Worm (Caenorhabditis elegans) whole organism, early embryonic: ENCODE measurements around the gene Y7A5A.1.

Experiments used
- B0310.2 ChIP-seq: sonication (generic microtip); optimal IDR thresholded peaks from 2 replicates; lab custom pipeline; 2016; ENCODE audit warnings: mild to moderate bottlenecking, missing genetic modification characterization, missing compliant biosample characterization
- ama-1 ChIP-seq: fragments of 150-350 bp; optimal IDR thresholded peaks from 2 replicates; lab custom pipeline; 2014
- ceh-13 ChIP-seq: fragments of 200-800 bp; sonication (Bioruptor generic); optimal IDR thresholded peaks from 2 replicates; lab custom pipeline; 2018; ENCODE audit warnings: mild to moderate bottlenecking, missing genetic modification characterization, missing compliant biosample characterization
- ceh-36 ChIP-seq: sonication (generic microtip); optimal IDR thresholded peaks from 2 replicates; lab custom pipeline; 2016; ENCODE audit warnings: missing genetic modification characterization, inconsistent platforms, missing compliant biosample characterization
- ets-7 ChIP-seq: sonication (generic microtip); optimal IDR thresholded peaks from 2 replicates; lab custom pipeline; 2016; ENCODE audit warnings: missing genotype, missing genetic modification characterization, missing compliant biosample characterization
- flt-1 ChIP-seq: fragments of 200-800 bp; sonication (Bioruptor generic); IDR thresholded peaks from 2 replicates; pipeline ENCODE4 v1.3.6; 2022; ENCODE audit warnings: missing genetic modification characterization, missing compliant biosample characterization
- hmbx-1 ChIP-seq: sonication (generic microtip); optimal IDR thresholded peaks from 2 replicates; lab custom pipeline; 2016; ENCODE audit warnings: mild to moderate bottlenecking, missing genetic modification characterization, missing compliant biosample characterization
- hmg-4 ChIP-seq: fragments of 200-800 bp; sonication (Bioruptor generic); optimal IDR thresholded peaks from 2 replicates; lab custom pipeline; 2018; ENCODE audit warnings: mild to moderate bottlenecking, missing genetic modification characterization, missing compliant biosample characterization
- hnd-1 ChIP-seq: sonication (generic microtip); optimal IDR thresholded peaks from 2 replicates; lab custom pipeline; 2016; ENCODE audit warnings: missing genetic modification characterization, missing compliant biosample characterization
- pes-1 ChIP-seq: fragments of 200-800 bp; sonication (Bioruptor generic); IDR thresholded peaks from 2 replicates; pipeline ENCODE4 v1.3.6; 2022; ENCODE audit warnings: missing genetic modification reagents, missing genetic modification characterization, missing compliant biosample characterization
- scrt-1 ChIP-seq: fragments of 200-800 bp; sonication (Bioruptor generic); IDR thresholded peaks from 2 replicates; pipeline ENCODE4 v1.3.6; 2022; ENCODE audit warnings: missing genetic modification characterization, missing compliant biosample characterization
- sea-1 ChIP-seq: fragments of 200-800 bp; sonication (Bioruptor generic); conservative IDR thresholded peaks from 2 replicates; pipeline ENCODE4 v1.3.6; 2022; ENCODE audit warnings: missing genetic modification characterization, missing compliant biosample characterization
- tbx-11 ChIP-seq: fragments of 200-800 bp; sonication (Bioruptor generic); IDR thresholded peaks from 2 replicates; pipeline ENCODE4 v1.3.6; 2022; ENCODE audit warnings: missing genetic modification characterization, missing compliant biosample characterization
- tbx-37 ChIP-seq: fragments of 200-800 bp; sonication (Bioruptor generic); conservative IDR thresholded peaks from 2 replicates; pipeline ENCODE4 v1.3.6; 2022; ENCODE audit warnings: missing genetic modification reagents, missing genetic modification characterization, missing compliant biosample characterization

DNA sequence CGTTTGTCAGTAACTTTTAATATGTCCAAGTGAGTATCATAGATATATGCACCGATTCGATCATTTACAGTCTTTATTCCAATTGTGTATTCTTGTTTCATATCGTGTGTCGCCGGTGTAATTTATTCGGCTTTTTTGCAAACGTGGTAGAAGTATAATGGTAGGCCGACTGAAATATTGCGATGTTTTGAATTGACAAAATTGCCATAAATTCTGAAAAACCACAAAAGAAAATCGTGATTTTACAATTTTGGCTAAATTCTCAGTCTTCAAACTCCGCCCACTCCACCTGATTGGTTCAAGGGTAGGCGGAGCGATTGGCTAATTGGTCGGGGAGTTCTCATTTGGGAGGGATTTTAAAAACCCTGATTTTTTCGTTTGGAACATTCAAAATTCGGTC, 13.3 kb upstream of the Y7A5A.1 start, which contains the start of gene Y7A5A.3:
- no peak for TF ChIP-seq ama-1 (lab: Kevin White, UChicago)
- TF ChIP-seq flt-1 (GFP tag; lab: Robert Waterston, UW), result no peak
- TF ChIP-seq sea-1, result no peak
- TF ChIP-seq tbx-37 (GFP tag; lab: Robert Waterston, UW), result no peak
- no peak for TF ChIP-seq hmbx-1 (tag; lab: Kevin White, UChicago)
- TF ChIP-seq ceh-36, result no peak
- no peak for TF ChIP-seq tbx-11 (GFP tag; lab: Robert Waterston, UW)
- TF ChIP-seq ets-7 (tag; lab: Kevin White, UChicago), result no peak
- no peak for TF ChIP-seq scrt-1 (GFP tag; lab: Robert Waterston, UW)
- no peak for TF ChIP-seq hmg-4 (GFP tag; lab: Kevin White, UChicago)
- no peak for TF ChIP-seq B0310.2 (tag; lab: Kevin White, UChicago)
- TF ChIP-seq pes-1 (GFP tag; lab: Robert Waterston, UW), result no peak
- TF ChIP-seq ceh-13 (GFP tag; lab: Kevin White, UChicago), result no peak
- TF ChIP-seq hnd-1 (tag; lab: Kevin White, UChicago), result no peak
